Fruit fly (Drosophila melanogaster) whole organism, embryonic: ENCODE results near the gene trr.
A peak's percentile ranks its signal among the peaks of the same experiment; 100 is the strongest.

ENCODE experiments used
- BEAF-32 ChIP-seq: fragments of 200-800 bp; sonication (Bioruptor generic); optimal IDR thresholded peaks from 3 replicates; lab custom pipeline; 2017; ENCODE audit warnings: missing biosample characterization, missing genetic modification characterization, mild to moderate bottlenecking, moderate library complexity, missing genetic modification reagents
- CG12659 ChIP-seq: fragments of 200-800 bp; sonication (Bioruptor generic); optimal IDR thresholded peaks from 3 replicates; lab custom pipeline; 2017; ENCODE audit warnings: mild to moderate bottlenecking, missing biosample characterization, missing genetic modification reagents, missing genetic modification characterization
- CG13424 ChIP-seq: fragments of 200-800 bp; sonication (Bioruptor generic); optimal IDR thresholded peaks from 2 replicates; lab custom pipeline; 2019; ENCODE audit warnings: missing biosample characterization, mild to moderate bottlenecking, missing genetic modification characterization, moderate library complexity
- CG14710 ChIP-seq: fragments of 200-800 bp; sonication (Bioruptor generic); optimal IDR thresholded peaks from 3 replicates; lab custom pipeline; 2019; ENCODE audit warnings: missing biosample characterization, mild to moderate bottlenecking, missing genetic modification characterization, moderate library complexity
- CG17802 ChIP-seq: fragments of 200-800 bp; sonication (Bioruptor generic); optimal IDR thresholded peaks from 2 replicates; lab custom pipeline; 2018; ENCODE audit warnings: missing biosample characterization, mild to moderate bottlenecking, missing genetic modification characterization, moderate library complexity
- CG2116 ChIP-seq: fragments of 200-800 bp; sonication (Bioruptor generic); optimal IDR thresholded peaks from 3 replicates; lab custom pipeline; 2018; ENCODE audit warnings: missing biosample characterization, mild to moderate bottlenecking, missing genetic modification characterization
- CG30403 ChIP-seq: fragments of 200-800 bp; sonication (Bioruptor generic); optimal IDR thresholded peaks from 3 replicates; lab custom pipeline; 2016; ENCODE audit warnings: missing biosample characterization, missing genetic modification characterization
- CG32532 ChIP-seq: fragments of 200-800 bp; sonication (Bioruptor generic); IDR thresholded peaks from 2 replicates; pipeline ENCODE4 v1.3.6; 2022; ENCODE audit warnings: missing biosample characterization, missing genetic modification characterization
- CG32767 ChIP-seq: fragments of 200-800 bp; sonication (Bioruptor generic); IDR thresholded peaks from 2 replicates; pipeline ENCODE4 v1.3.6; 2022; ENCODE audit warnings: missing biosample characterization, missing genetic modification characterization
- CG32772 ChIP-seq: fragments of 200-800 bp; sonication (Bioruptor generic); IDR thresholded peaks from 2 replicates; pipeline ENCODE4 v1.3.6; 2022; ENCODE audit warnings: missing biosample characterization, missing genetic modification characterization
- CG3995 ChIP-seq: fragments of 200-800 bp; sonication (Bioruptor generic); optimal IDR thresholded peaks from 3 replicates; lab custom pipeline; 2016; ENCODE audit warnings: missing biosample characterization, missing genetic modification characterization
- CG4328 ChIP-seq: fragments of 200-800 bp; sonication (Bioruptor generic); optimal IDR thresholded peaks from 3 replicates; lab custom pipeline; 2017; ENCODE audit warnings: missing biosample characterization, missing genetic modification reagents, missing genetic modification characterization
- CG4820 ChIP-seq: fragments of 200-800 bp; sonication (Bioruptor generic); optimal IDR thresholded peaks from 3 replicates; lab custom pipeline; 2016; ENCODE audit warnings: missing biosample characterization, missing genetic modification characterization
- CG6765 ChIP-seq: fragments of 200-800 bp; sonication (Bioruptor generic); optimal IDR thresholded peaks from 3 replicates; lab custom pipeline; 2017; ENCODE audit warnings: missing biosample characterization, mild to moderate bottlenecking, missing genetic modification characterization
- CG7963 ChIP-seq: fragments of 200-800 bp; sonication (Bioruptor generic); IDR thresholded peaks from 3 replicates; pipeline ENCODE4 v1.3.6; 2022; ENCODE audit warnings: missing biosample characterization, missing genetic modification characterization; ENCODE audit not compliant: partially characterized antibody
- CG8089 ChIP-seq: fragments of 200-800 bp; sonication (Bioruptor generic); optimal IDR thresholded peaks from 3 replicates; lab custom pipeline; 2016; ENCODE audit warnings: missing biosample characterization, missing genetic modification characterization
- CG9437 ChIP-seq: fragments of 200-800 bp; sonication (Bioruptor generic); optimal IDR thresholded peaks from 2 replicates; lab custom pipeline; 2018; ENCODE audit warnings: missing biosample characterization, mild to moderate bottlenecking, missing genetic modification characterization
- CoRest ChIP-seq: fragments of 200-800 bp; sonication (Bioruptor generic); optimal IDR thresholded peaks from 3 replicates; lab custom pipeline; 2018; ENCODE audit warnings: missing biosample characterization, mild to moderate bottlenecking, missing genetic modification characterization, moderate library complexity
- D19B ChIP-seq: fragments of 200-800 bp; sonication (Bioruptor generic); optimal IDR thresholded peaks from 2 replicates; lab custom pipeline; 2017; ENCODE audit warnings: missing biosample characterization, mild to moderate bottlenecking, missing genetic modification characterization
- Dll ChIP-seq: fragments of 200-800 bp; sonication (Bioruptor generic); IDR thresholded peaks from 4 replicates; pipeline ENCODE4 v1.3.6; 2022; ENCODE audit warnings: missing biosample characterization, missing genetic modification characterization; ENCODE audit not compliant: partially characterized antibody
- Dref ChIP-seq: fragments of 200-800 bp; sonication (Bioruptor generic); IDR thresholded peaks from 2 replicates; pipeline ENCODE4 v1.3.6; 2022; ENCODE audit warnings: missing biosample characterization, missing genetic modification characterization
- Drgx ChIP-seq: fragments of 200-800 bp; sonication (Bioruptor generic); IDR thresholded peaks from 2 replicates; pipeline ENCODE4 v1.3.6; 2022; ENCODE audit warnings: missing biosample characterization, missing genetic modification characterization
- E2f2 ChIP-seq: fragments of 200-800 bp; sonication (Bioruptor generic); IDR thresholded peaks from 2 replicates; pipeline ENCODE4 v1.3.6; 2022; ENCODE audit warnings: missing biosample characterization, missing genetic modification characterization
- Gsc ChIP-seq: fragments of 200-800 bp; sonication (Bioruptor generic); IDR thresholded peaks from 2 replicates; pipeline ENCODE4 v1.3.6; 2022; ENCODE audit warnings: missing biosample characterization, missing genetic modification characterization
- Jarid2 ChIP-seq: fragments of 200-800 bp; sonication (Bioruptor generic); optimal IDR thresholded peaks from 3 replicates; lab custom pipeline; 2017; ENCODE audit warnings: mild to moderate bottlenecking, missing biosample characterization, missing genetic modification reagents, missing genetic modification characterization
- Med ChIP-seq: fragments of 200-800 bp; sonication (Bioruptor generic); peaks from one replicate; lab custom pipeline; 2016; ENCODE audit warnings: missing biosample characterization, missing genetic modification characterization, mild to moderate bottlenecking, inconsistent platforms, moderate library complexity
- Oaz ChIP-seq: fragments of 200-800 bp; sonication (Bioruptor generic); IDR thresholded peaks from 2 replicates; pipeline ENCODE4 v1.3.6; 2022; ENCODE audit warnings: missing biosample characterization, missing genetic modification characterization
- Sry-δ ChIP-seq: fragments of 200-800 bp; sonication (Bioruptor generic); optimal IDR thresholded peaks from 2 replicates; lab custom pipeline; 2016; ENCODE audit warnings: missing biosample characterization, missing genetic modification characterization
- al ChIP-seq: fragments of 200-800 bp; sonication (Bioruptor generic); IDR thresholded peaks from 2 replicates; pipeline ENCODE4 v1.3.6; 2022; ENCODE audit warnings: missing biosample characterization, missing genetic modification characterization
- amos ChIP-seq: fragments of 200-800 bp; sonication (Bioruptor generic); IDR thresholded peaks from 2 replicates; pipeline ENCODE4 v1.3.6; 2022; ENCODE audit warnings: missing biosample characterization, missing genetic modification characterization; ENCODE audit not compliant: partially characterized antibody
- ap ChIP-seq: fragments of 200-800 bp; sonication (Bioruptor generic); IDR thresholded peaks from 2 replicates; pipeline ENCODE4 v1.3.6; 2022; ENCODE audit warnings: missing biosample characterization, missing genetic modification characterization
- az2 ChIP-seq: fragments of 200-800 bp; sonication (Bioruptor generic); optimal IDR thresholded peaks from 3 replicates; lab custom pipeline; 2016; ENCODE audit warnings: missing biosample characterization, missing genetic modification characterization
- cad ChIP-seq: fragments of >200 bp; optimal IDR thresholded peaks from 2 replicates; lab custom pipeline; 2017; ENCODE audit warnings: missing biosample characterization, missing genetic modification characterization
- cato ChIP-seq: fragments of 200-800 bp; sonication (Bioruptor generic); optimal IDR thresholded peaks from 2 replicates; lab custom pipeline; 2016; ENCODE audit warnings: missing biosample characterization, missing genetic modification characterization, borderline replicate concordance
- fru ChIP-seq: fragments of >200 bp; optimal IDR thresholded peaks from 2 replicates; lab custom pipeline; 2017
- grau ChIP-seq: fragments of 200-800 bp; optimal IDR thresholded peaks from 3 replicates; lab custom pipeline; 2019; ENCODE audit warnings: missing biosample characterization, mild to moderate bottlenecking, missing genetic modification characterization, moderate library complexity
- hbn ChIP-seq: fragments of 200-800 bp; sonication (Bioruptor generic); IDR thresholded peaks from 2 replicates; pipeline ENCODE4 v1.3.6; 2022; ENCODE audit warnings: missing biosample characterization, missing genetic modification characterization; ENCODE audit not compliant: partially characterized antibody
- jumu ChIP-seq: fragments of 200-800 bp; sonication (Bioruptor generic); optimal IDR thresholded peaks from 3 replicates; lab custom pipeline; 2016; ENCODE audit warnings: missing biosample characterization, missing genetic modification characterization
- knrl ChIP-seq: fragments of 200-800 bp; sonication (Bioruptor generic); IDR thresholded peaks from 3 replicates; pipeline ENCODE4 v1.3.6; 2022; ENCODE audit warnings: missing biosample characterization, missing genetic modification characterization; ENCODE audit not compliant: partially characterized antibody
- lola ChIP-seq, 3 experiments: fragments of >200 bp in 2 of 3; fragments of 200-800 bp in 1 of 3; sonication (Bioruptor generic) in 1 of 3; optimal IDR thresholded peaks; 2 replicates each; lab custom pipeline; 2017 to 2019; ENCODE audit warnings: missing biosample characterization in 3 of 3, missing genetic modification characterization in 3 of 3, mild to moderate bottlenecking in 1 of 3, moderate library complexity in 1 of 3
- pzg ChIP-seq: fragments of 200-800 bp; sonication (Bioruptor generic); optimal IDR thresholded peaks from 3 replicates; lab custom pipeline; 2018; ENCODE audit warnings: missing biosample characterization, mild to moderate bottlenecking, missing genetic modification characterization, moderate library complexity
- ranshi ChIP-seq: fragments of 200-800 bp; sonication (Bioruptor generic); IDR thresholded peaks from 2 replicates; pipeline ENCODE4 v1.3.6; 2022; ENCODE audit warnings: missing biosample characterization, missing genetic modification characterization
- row ChIP-seq: fragments of 200-800 bp; sonication (Bioruptor generic); IDR thresholded peaks from 3 replicates; pipeline ENCODE4 v1.3.6; 2022; ENCODE audit warnings: missing biosample characterization, missing genetic modification characterization
- sima ChIP-seq: fragments of 200-800 bp; sonication (Bioruptor generic); optimal IDR thresholded peaks from 2 replicates; lab custom pipeline; 2016; ENCODE audit warnings: missing biosample characterization, missing genetic modification characterization
- sqz ChIP-seq: fragments of 200-800 bp; sonication (Bioruptor generic); optimal IDR thresholded peaks from 3 replicates; lab custom pipeline; 2018; ENCODE audit warnings: missing biosample characterization, mild to moderate bottlenecking, missing genetic modification characterization
- stwl ChIP-seq: fragments of 200-800 bp; sonication (Bioruptor generic); optimal IDR thresholded peaks from 3 replicates; lab custom pipeline; 2018; ENCODE audit warnings: missing biosample characterization, mild to moderate bottlenecking, missing genetic modification characterization, moderate library complexity
- trh ChIP-seq: fragments of 200-800 bp; sonication (Bioruptor generic); optimal IDR thresholded peaks from 2 replicates; lab custom pipeline; 2016; ENCODE audit warnings: missing biosample characterization, missing genetic modification characterization
- zen ChIP-seq: fragments of 200-800 bp; sonication (Bioruptor generic); optimal IDR thresholded peaks from 3 replicates; lab custom pipeline; 2018; ENCODE audit warnings: missing biosample characterization, mild to moderate bottlenecking, missing genetic modification characterization, moderate library complexity
- zen2 ChIP-seq: fragments of 200-800 bp; sonication (Bioruptor generic); IDR thresholded peaks from 3 replicates; pipeline ENCODE4 v1.3.6; 2022; ENCODE audit warnings: missing biosample characterization, missing genetic modification characterization; ENCODE audit not compliant: partially characterized antibody

Gene trr

DNA sequence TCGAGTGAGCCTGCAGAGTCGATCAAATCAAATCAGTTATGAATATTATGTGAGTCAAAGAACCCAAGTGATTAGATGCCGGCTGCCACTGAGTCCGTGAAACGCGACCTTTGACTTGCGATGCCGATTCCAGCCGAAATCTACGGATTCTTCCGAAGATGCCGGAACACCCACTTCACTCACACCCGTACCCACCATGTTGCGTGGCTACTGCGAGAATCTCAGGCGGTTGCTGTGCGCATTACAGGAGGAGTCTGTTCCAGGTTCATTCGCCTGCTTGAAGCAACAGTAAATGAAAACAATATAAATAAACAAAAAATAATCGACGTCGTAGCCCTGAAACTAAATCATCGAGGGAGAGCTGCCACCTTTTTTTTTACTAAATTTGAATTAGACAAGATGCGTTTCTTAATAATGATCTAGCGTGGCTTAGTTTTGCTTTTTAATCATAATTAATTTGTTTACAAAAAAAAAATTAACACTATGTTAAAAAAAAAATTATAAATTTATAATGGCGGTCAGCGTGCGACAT is 11.9 kb upstream of the trr start, which contains the start of gene Ldaf1 (continued):
- TF ChIP-seq amos (no peak), CG4328 (no peak), ap (GFP tag; lab: Robert Waterston, UW) (no peak), trh (GFP tag; lab: Kevin White, UChicago) (no peak), cad (GFP tag; lab: Kevin White, UChicago) (no peak), sima (GFP tag; lab: Kevin White, UChicago) (no peak), grau (tag; lab: Kevin White, UChicago) (peak; percentile 20), CG13424 (peak; percentile 5), az2 (GFP tag; lab: Kevin White, UChicago) (no peak), Jarid2 (GFP tag; lab: Kevin White, UChicago) (no peak), CG12659 (peak; percentile 28), lola (GFP tag; optimal IDR thresholded peaks at IDR 0.05; lab: Kevin White, UChicago) (no peak), zen2 (no peak), hbn (GFP tag; lab: Robert Waterston, UW) (no peak), CG3995 (GFP tag; lab: Kevin White, UChicago) (no peak), CG6765 (GFP tag; lab: Kevin White, UChicago) (no peak), cato (GFP tag; lab: Kevin White, UChicago) (no peak), Oaz (GFP tag; lab: Robert Waterston, UW) (no peak), D19B (GFP tag; lab: Kevin White, UChicago) (no peak), al (no peak), sqz (GFP tag; lab: Kevin White, UChicago) (no peak), CG9437 (GFP tag; lab: Kevin White, UChicago) (no peak), Gsc (GFP tag; lab: Robert Waterston, UW) (no peak), Sry-δ (GFP tag; lab: Kevin White, UChicago) (peak; percentile 5), Drgx (GFP tag; lab: Robert Waterston, UW) (no peak), CG8089 (GFP tag; lab: Kevin White, UChicago) (no peak), CG32772 (GFP tag; lab: Robert Waterston, UW) (no peak)

dm6 chrX:1900123-1900818 is 10.5 kb upstream of the trr start, which contains the start of gene arm:
arm (minus strand) TSS chrX:1900646.
- TF ChIP-seq pzg (GFP tag; lab: Kevin White, UChicago) (peak; percentile 29), CG2116 (GFP tag; lab: Kevin White, UChicago) (peak; percentile 11), CG32767 (GFP tag; lab: Robert Waterston, UW) (0 out of 2 replicates have a peak, but pooled peaks have one; percentile 9), ranshi (GFP tag; lab: Robert Waterston, UW) (no peak), row (GFP tag; lab: Robert Waterston, UW) (peak; percentile 38; the same call in 2 of the 3 replicates), stwl (no peak), jumu (GFP tag; lab: Kevin White, UChicago) (peak; percentile 10), CG17802 (tag; lab: Kevin White, UChicago) (peak; percentile 24), CG7963 (GFP tag; lab: Robert Waterston, UW) (0 out of 3 replicates have a peak, but pooled peaks have one; percentile 35), CG4820 (GFP tag; lab: Kevin White, UChicago) (peak; percentile 26), Dll (GFP tag; lab: Robert Waterston, UW) (0 out of 4 replicates have a peak, but pooled peaks have one; percentile 35), BEAF-32 (peak; percentile 56), E2f2 (peak; percentile 85), CG30403 (GFP tag; lab: Kevin White, UChicago) (peak; percentile 21), CG14710 (tag; lab: Kevin White, UChicago) (peak; percentile 6), CoRest (tag; lab: Kevin White, UChicago) (peak; percentile 4), Dref (peak; percentile 65), fru (lab: Kevin White, UChicago) (no peak), zen (no peak), CG32532 (GFP tag; lab: Robert Waterston, UW) (no peak), knrl (0 out of 3 replicates have a peak, but pooled peaks have one; percentile 11), Med (peak; percentile 20)
